Fruit fly (Drosophila melanogaster) whole organism, embryonic: Measurements from ENCODE around the gene CG13365.

Source experiments
- ATbp ChIP-seq: fragments of 200-800 bp; sonication (Bioruptor generic); optimal IDR thresholded peaks from 2 replicates; lab custom pipeline; 2017; ENCODE audit warnings: missing biosample characterization, mild to moderate bottlenecking, missing genetic modification characterization, missing genetic modification reagents
- Abd-B ChIP-seq: fragments of 200-800 bp; sonication (Bioruptor generic); optimal IDR thresholded peaks from 2 replicates; lab custom pipeline; 2018; ENCODE audit warnings: missing biosample characterization, mild to moderate bottlenecking, missing genetic modification characterization, moderate library complexity
- BEAF-32 ChIP-seq: fragments of 200-800 bp; sonication (Bioruptor generic); optimal IDR thresholded peaks from 3 replicates; lab custom pipeline; 2017; ENCODE audit warnings: missing biosample characterization, missing genetic modification characterization, mild to moderate bottlenecking, moderate library complexity, missing genetic modification reagents
- Bdp1 ChIP-seq: fragments of 200-800 bp; sonication (Bioruptor generic); optimal IDR thresholded peaks from 3 replicates; lab custom pipeline; 2016; ENCODE audit warnings: missing biosample characterization, missing genetic modification characterization
- CG11723 ChIP-seq: fragments of 200-800 bp; sonication (Bioruptor generic); optimal IDR thresholded peaks from 2 replicates; lab custom pipeline; 2017; ENCODE audit warnings: missing biosample characterization, mild to moderate bottlenecking, missing genetic modification characterization
- CG12071 ChIP-seq: fragments of 200-800 bp; sonication (Bioruptor generic); optimal IDR thresholded peaks from 3 replicates; lab custom pipeline; 2018; ENCODE audit warnings: missing biosample characterization, mild to moderate bottlenecking, missing genetic modification characterization
- CG12299 ChIP-seq: fragments of 200-800 bp; sonication (Bioruptor generic); optimal IDR thresholded peaks from 2 replicates; lab custom pipeline; 2018; ENCODE audit warnings: missing biosample characterization, mild to moderate bottlenecking, missing genetic modification characterization
- CG14050 ChIP-seq: fragments of 200-800 bp; sonication (Bioruptor generic); IDR thresholded peaks from 3 replicates; pipeline ENCODE4 v1.3.6; 2022; ENCODE audit warnings: missing biosample characterization, missing genetic modification characterization
- CG1647 ChIP-seq: fragments of 200-800 bp; sonication (Bioruptor generic); optimal IDR thresholded peaks from 3 replicates; lab custom pipeline; 2016; ENCODE audit warnings: missing biosample characterization, missing genetic modification characterization
- CG17359 ChIP-seq: fragments of 200-800 bp; sonication (Bioruptor generic); optimal IDR thresholded peaks from 3 replicates; lab custom pipeline; 2018; ENCODE audit warnings: missing biosample characterization, mild to moderate bottlenecking, missing genetic modification characterization, moderate library complexity
- CG17361 ChIP-seq: fragments of 200-800 bp; sonication (Bioruptor generic); IDR thresholded peaks from 3 replicates; pipeline ENCODE4 v1.3.6; 2022; ENCODE audit warnings: missing biosample characterization, missing genetic modification characterization
- CG18476 ChIP-seq: fragments of 200-800 bp; sonication (Bioruptor generic); optimal IDR thresholded peaks from 2 replicates; lab custom pipeline; 2016; ENCODE audit warnings: missing biosample characterization, mild to moderate bottlenecking, missing genetic modification characterization
- CG31224 ChIP-seq: fragments of 200-800 bp; sonication (Bioruptor generic); IDR thresholded peaks from 2 replicates; pipeline ENCODE4 v1.3.6; 2022; ENCODE audit warnings: missing biosample characterization, missing genetic modification characterization
- CG3407 ChIP-seq: fragments of 200-800 bp; sonication (Bioruptor generic); optimal IDR thresholded peaks from 2 replicates; lab custom pipeline; 2018; ENCODE audit warnings: missing biosample characterization, mild to moderate bottlenecking, missing genetic modification characterization
- CG34224 ChIP-seq: fragments of 200-800 bp; sonication (Bioruptor generic); IDR thresholded peaks from 3 replicates; pipeline ENCODE4 v1.3.6; 2022; ENCODE audit warnings: missing biosample characterization, missing genetic modification characterization; ENCODE audit not compliant: partially characterized antibody
- CG3838 ChIP-seq: fragments of 200-800 bp; sonication (Bioruptor generic); optimal IDR thresholded peaks from 3 replicates; lab custom pipeline; 2016; ENCODE audit warnings: missing biosample characterization, missing genetic modification characterization
- CG4854 ChIP-seq: fragments of 200-800 bp; sonication (Bioruptor generic); optimal IDR thresholded peaks from 2 replicates; lab custom pipeline; 2016; ENCODE audit warnings: missing biosample characterization, missing genetic modification characterization, inconsistent platforms
- CG9437 ChIP-seq: fragments of 200-800 bp; sonication (Bioruptor generic); optimal IDR thresholded peaks from 2 replicates; lab custom pipeline; 2018; ENCODE audit warnings: missing biosample characterization, mild to moderate bottlenecking, missing genetic modification characterization
- CG9727 ChIP-seq: fragments of 200-800 bp; sonication (Bioruptor generic); optimal IDR thresholded peaks from 3 replicates; lab custom pipeline; 2017; ENCODE audit warnings: missing biosample characterization, mild to moderate bottlenecking, missing genetic modification characterization
- Doc3 ChIP-seq: fragments of 200-800 bp; sonication (Bioruptor generic); IDR thresholded peaks from 3 replicates; pipeline ENCODE4 v1.3.6; 2022; ENCODE audit warnings: missing biosample characterization, missing genetic modification characterization; ENCODE audit not compliant: partially characterized antibody
- E2f1 ChIP-seq: fragments of 200-800 bp; sonication (Bioruptor generic); IDR thresholded peaks from 2 replicates; pipeline ENCODE4 v1.3.6; 2022; ENCODE audit warnings: missing biosample characterization, missing genetic modification characterization
- Eip74EF ChIP-seq, 2 experiments: fragments of 200-800 bp in 1 of 2; fragments of >200 bp in 1 of 2; sonication (Bioruptor generic) in 1 of 2; optimal IDR thresholded peaks; 2 replicates each; lab custom pipeline; 2017 to 2019; ENCODE audit warnings: missing biosample characterization in 2 of 2, missing genetic modification characterization in 2 of 2, mild to moderate bottlenecking in 1 of 2, moderate library complexity in 1 of 2
- Hmr ChIP-seq: fragments of 200-800 bp; sonication (Bioruptor generic); optimal IDR thresholded peaks from 3 replicates; lab custom pipeline; 2017; ENCODE audit warnings: mild to moderate bottlenecking, missing biosample characterization, missing genetic modification reagents, missing genetic modification characterization
- Jarid2 ChIP-seq: fragments of 200-800 bp; sonication (Bioruptor generic); optimal IDR thresholded peaks from 3 replicates; lab custom pipeline; 2017; ENCODE audit warnings: mild to moderate bottlenecking, missing biosample characterization, missing genetic modification reagents, missing genetic modification characterization
- Sox102F ChIP-seq: fragments of 200-800 bp; sonication (Bioruptor generic); optimal IDR thresholded peaks from 2 replicates; lab custom pipeline; 2018; ENCODE audit warnings: missing biosample characterization, mild to moderate bottlenecking, missing genetic modification characterization, moderate library complexity
- ato ChIP-seq: fragments of 200-800 bp; sonication (Bioruptor generic); IDR thresholded peaks from 2 replicates; pipeline ENCODE4 v1.3.6; 2022; ENCODE audit warnings: missing biosample characterization, missing genetic modification characterization; ENCODE audit not compliant: partially characterized antibody
- bbx ChIP-seq: fragments of 200-800 bp; sonication (Bioruptor generic); IDR thresholded peaks from 2 replicates; pipeline ENCODE4 v1.3.6; 2022; ENCODE audit warnings: missing biosample characterization, missing genetic modification characterization; ENCODE audit not compliant: partially characterized antibody
- chn ChIP-seq: fragments of 200-800 bp; sonication (Bioruptor generic); optimal IDR thresholded peaks from 2 replicates; lab custom pipeline; 2016; ENCODE audit warnings: missing biosample characterization, missing genetic modification characterization
- crol ChIP-seq: fragments of 200-800 bp; sonication (Bioruptor generic); IDR thresholded peaks from 2 replicates; pipeline ENCODE4 v1.3.6; 2022; ENCODE audit warnings: missing biosample characterization, missing genetic modification characterization
- dimm ChIP-seq: fragments of 200-800 bp; sonication (Bioruptor generic); IDR thresholded peaks from 2 replicates; pipeline ENCODE4 v1.3.6; 2022; ENCODE audit warnings: missing biosample characterization, missing genetic modification characterization
- disco-r ChIP-seq: fragments of 200-800 bp; sonication (Bioruptor generic); optimal IDR thresholded peaks from 2 replicates; lab custom pipeline; 2016; ENCODE audit warnings: missing biosample characterization, missing genetic modification characterization
- gcm2 ChIP-seq: fragments of 200-800 bp; sonication (Bioruptor generic); optimal IDR thresholded peaks from 2 replicates; lab custom pipeline; 2016; ENCODE audit warnings: missing biosample characterization, missing genetic modification characterization
- grau ChIP-seq: fragments of 200-800 bp; optimal IDR thresholded peaks from 3 replicates; lab custom pipeline; 2019; ENCODE audit warnings: missing biosample characterization, mild to moderate bottlenecking, missing genetic modification characterization, moderate library complexity
- maf-S ChIP-seq: fragments of 200-800 bp; sonication (Bioruptor generic); optimal IDR thresholded peaks from 2 replicates; lab custom pipeline; 2016; ENCODE audit warnings: missing biosample characterization, missing genetic modification characterization
- nerfin-1 ChIP-seq: fragments of 200-800 bp; sonication (Bioruptor generic); optimal IDR thresholded peaks from 3 replicates; lab custom pipeline; 2019; ENCODE audit warnings: missing biosample characterization, mild to moderate bottlenecking, missing genetic modification characterization, moderate library complexity
- org-1 ChIP-seq: fragments of 200-800 bp; sonication (Bioruptor generic); optimal IDR thresholded peaks from 2 replicates; lab custom pipeline; 2017; ENCODE audit warnings: missing biosample characterization, missing genetic modification characterization
- pfk ChIP-seq: fragments of 200-800 bp; sonication (Bioruptor generic); optimal IDR thresholded peaks from 2 replicates; lab custom pipeline; 2018; ENCODE audit warnings: missing biosample characterization, mild to moderate bottlenecking, missing genetic modification characterization, moderate library complexity
- pita ChIP-seq: fragments of 200-800 bp; sonication (Bioruptor generic); optimal IDR thresholded peaks from 2 replicates; lab custom pipeline; 2017; ENCODE audit warnings: missing biosample characterization, mild to moderate bottlenecking, missing genetic modification characterization
- prd ChIP-seq, 3 experiments: fragments of >200 bp in 2 of 3; fragments of 200-800 bp in 1 of 3; sonication (Bioruptor generic) in 1 of 3; optimal IDR thresholded peaks in 2 of 3; IDR thresholded peaks in 1 of 3; 2 replicates in 2 of 3; 3 replicates in 1 of 3; pipeline versions ENCODE4 v1.3.6 to Lab custom; 2017 to 2022; ENCODE audit warnings: missing biosample characterization in 1 of 3, missing genetic modification characterization in 1 of 3
- scrt ChIP-seq: fragments of 200-800 bp; sonication (Bioruptor generic); optimal IDR thresholded peaks from 2 replicates; lab custom pipeline; 2018; ENCODE audit warnings: missing biosample characterization, mild to moderate bottlenecking, missing genetic modification characterization, moderate library complexity
- slbo ChIP-seq: fragments of 200-800 bp; sonication (Bioruptor generic); IDR thresholded peaks from 2 replicates; pipeline ENCODE4 v1.3.6; 2022; ENCODE audit warnings: missing biosample characterization, missing genetic modification characterization
- sr ChIP-seq: fragments of 200-800 bp; sonication (Bioruptor generic); IDR thresholded peaks from 3 replicates; pipeline ENCODE4 v1.3.6; 2022; ENCODE audit warnings: missing biosample characterization, missing genetic modification characterization
- stc ChIP-seq: fragments of 200-800 bp; sonication (Bioruptor generic); IDR thresholded peaks from 2 replicates; pipeline ENCODE4 v1.3.6; 2022; ENCODE audit warnings: missing biosample characterization, missing genetic modification characterization
- sug ChIP-seq: fragments of 200-800 bp; optimal IDR thresholded peaks from 2 replicates; lab custom pipeline; 2019; ENCODE audit warnings: missing biosample characterization, mild to moderate bottlenecking, missing genetic modification characterization, moderate library complexity
- tap ChIP-seq: fragments of 200-800 bp; optimal IDR thresholded peaks from 3 replicates; lab custom pipeline; 2019; ENCODE audit warnings: missing biosample characterization, mild to moderate bottlenecking, missing genetic modification characterization, moderate library complexity
- zen ChIP-seq: fragments of 200-800 bp; sonication (Bioruptor generic); optimal IDR thresholded peaks from 3 replicates; lab custom pipeline; 2018; ENCODE audit warnings: missing biosample characterization, mild to moderate bottlenecking, missing genetic modification characterization, moderate library complexity
- zf30C ChIP-seq: fragments of 200-800 bp; sonication (Bioruptor generic); optimal IDR thresholded peaks from 3 replicates; lab custom pipeline; 2018; ENCODE audit warnings: missing biosample characterization, mild to moderate bottlenecking, missing genetic modification characterization
- zfh2 ChIP-seq: fragments of 200-800 bp; sonication (Bioruptor generic); optimal IDR thresholded peaks from 2 replicates; lab custom pipeline; 2016; ENCODE audit warnings: missing biosample characterization, missing genetic modification characterization

CG13365 gene

dm6 chrX:629239-629821 is 8.3 kb upstream of the CG13365 start, which contains the start of the genes RpL36 and Mybbp1A (continued):
- TF ChIP-seq CG17359 (tag; lab: Kevin White, UChicago) (peak; percentile 46), dimm (GFP tag; lab: Robert Waterston, UW) (no peak), CG11723 (peak; percentile 74), CG14050 (GFP tag; lab: Robert Waterston, UW) (peak; percentile 32; the same call in 2 of the 3 replicates), CG9437 (GFP tag; lab: Kevin White, UChicago) (peak; percentile 46), CG3407 (GFP tag; lab: Kevin White, UChicago) (peak; percentile 58), maf-S (GFP tag; lab: Kevin White, UChicago) (peak; percentile 82), crol (GFP tag; lab: Robert Waterston, UW) (no peak), Doc3 (GFP tag; lab: Robert Waterston, UW) (peak; percentile 73; the same call in 2 of the 3 replicates), CG18476 (GFP tag; lab: Kevin White, UChicago) (peak; percentile 9), stc (GFP tag; lab: Robert Waterston, UW) (peak; percentile 45), disco-r (peak; percentile 64), CG31224 (GFP tag; lab: Robert Waterston, UW) (peak; percentile 39; the same call in 1 of the 2 replicates), org-1 (GFP tag; lab: Kevin White, UChicago) (peak; percentile 72), CG12071 (GFP tag; lab: Kevin White, UChicago) (peak; percentile 77), CG3838 (GFP tag; lab: Kevin White, UChicago) (peak; percentile 50), zfh2 (peak; percentile 80), Eip74EF (GFP tag; optimal IDR thresholded peaks at IDR 0.05; lab: Kevin White, UChicago) (peak in 1 of 2 experiments; percentile 36), nerfin-1 (tag; lab: Kevin White, UChicago) (peak; percentile 49), zen (peak; percentile 29), Jarid2 (GFP tag; lab: Kevin White, UChicago) (no peak), bbx (GFP tag; lab: Robert Waterston, UW) (peak; percentile 80), zf30C (GFP tag; lab: Kevin White, UChicago) (no peak), ATbp (GFP tag; lab: Kevin White, UChicago) (peak; percentile 73), pfk (GFP tag; lab: Kevin White, UChicago) (peak; percentile 55), CG9727 (GFP tag; lab: Kevin White, UChicago) (peak; percentile 88), grau (tag; lab: Kevin White, UChicago) (peak; percentile 62), Hmr (GFP tag; lab: Kevin White, UChicago) (peak; percentile 90), Abd-B (no peak), E2f1 (GFP tag; lab: Robert Waterston, UW) (peak; percentile 57; the same call in 1 of the 2 replicates), prd (optimal IDR thresholded peaks at IDR 0.05; lab: Kevin White, UChicago) (no peak), prd (GFP tag; IDR thresholded peaks at IDR 0.05; lab: Robert Waterston, UW) (peak; percentile 60), Bdp1 (GFP tag; lab: Kevin White, UChicago) (peak; percentile 58), CG17361 (GFP tag; lab: Robert Waterston, UW) (peak; percentile 76; the same call in 2 of the 3 replicates), sr (GFP tag; lab: Robert Waterston, UW) (peak; percentile 74; the same call in 2 of the 3 replicates), gcm2 (GFP tag; lab: Kevin White, UChicago) (peak; percentile 41), CG1647 (GFP tag; lab: Kevin White, UChicago) (peak; percentile 16), slbo (GFP tag; lab: Robert Waterston, UW) (peak; percentile 79), scrt (GFP tag; lab: Kevin White, UChicago) (peak; percentile 62), ato (GFP tag; lab: Robert Waterston, UW) (peak; percentile 81), CG4854 (peak; percentile 27), tap (no peak), CG12299 (tag; lab: Kevin White, UChicago) (peak; percentile 42), Sox102F (GFP tag; lab: Kevin White, UChicago) (no peak), sug (tag; lab: Kevin White, UChicago) (peak; percentile 60), chn (GFP tag; lab: Kevin White, UChicago) (peak; percentile 72), BEAF-32 (GFP tag; lab: Kevin White, UChicago) (peak; percentile 96), pita (GFP tag; lab: Kevin White, UChicago) (no peak), CG34224 (GFP tag; lab: Robert Waterston, UW) (peak; percentile 84)
